Fruit fly (Drosophila melanogaster): ENCODE data around the gene CG14418.

CG14418 gene

dm6 chrX:2914091-2914490 is 30.6 kb upstream of the CG14418 start (continued):
- TF ChIP-seq CG1603 (tag; optimal IDR thresholded peaks at IDR 0.05) (peak; percentile 1), Fer1 (GFP tag; optimal IDR thresholded peaks at IDR 0.05) (peak; percentile 2), row (GFP tag; IDR thresholded peaks at IDR 0.05) (peak; percentile 52; the same call in 2 of the 3 replicates), Rfx (GFP tag; IDR thresholded peaks at IDR 0.05) (0 out of 2 replicates have a peak, but pooled peaks have one; percentile 30), slbo (GFP tag; IDR thresholded peaks at IDR 0.05) (peak; percentile 38; the same call in 1 of the 2 replicates), CG4328 (GFP tag; optimal IDR thresholded peaks at IDR 0.05) (no peak), Taf1 (GFP tag; IDR thresholded peaks at IDR 0.05) (no peak), Ets65A (GFP tag) (peak; percentile 62), Oaz (GFP tag; IDR thresholded peaks at IDR 0.05) (0 out of 2 replicates have a peak, but pooled peaks have one; percentile 13), CG1602 (GFP tag; optimal IDR thresholded peaks at IDR 0.05) (no peak), CG15269 (tag; optimal IDR thresholded peaks at IDR 0.05) (peak; percentile 13)

- TF ChIP-seq bsh (GFP tag; optimal IDR thresholded peaks at IDR 0.05) (peak in 1 of 2 experiments; percentile 21), Sox102F (GFP tag; optimal IDR thresholded peaks at IDR 0.05) (peak; percentile 29), Ptx1 (GFP tag; IDR thresholded peaks at IDR 0.05) (0 out of 2 replicates have a peak, but pooled peaks have one; percentile 22), amos (GFP tag; IDR thresholded peaks at IDR 0.05; ENCODE audit: partially characterized antibody) (no peak), lmd (GFP tag; IDR thresholded peaks at IDR 0.05) (peak; percentile 30; the same call in 1 of the 2 replicates), CG13424 (tag; optimal IDR thresholded peaks at IDR 0.05) (peak; percentile 10), pho (GFP tag; optimal IDR thresholded peaks at IDR 0.05) (no peak), Dll (GFP tag; IDR thresholded peaks at IDR 0.05; ENCODE audit: partially characterized antibody) (no peak), caup (GFP tag; optimal IDR thresholded peaks at IDR 0.05; ENCODE audit: severe bottlenecking) (peak; percentile 20), CG18476 (GFP tag; optimal IDR thresholded peaks at IDR 0.05) (peak; percentile 4), Blimp-1 (GFP tag; optimal IDR thresholded peaks at IDR 0.05) (peak; percentile 21), ewg (GFP tag; optimal IDR thresholded peaks at IDR 0.05) (peak; percentile 4), CG2712 (tag; optimal IDR thresholded peaks at IDR 0.05) (peak; percentile 13), fd96Cb (tag; optimal IDR thresholded peaks at IDR 0.05) (peak; percentile 8), CG7987 (GFP tag; optimal IDR thresholded peaks at IDR 0.05) (no peak), lab (GFP tag; optimal IDR thresholded peaks at IDR 0.05) (peak; percentile 48), ATbp (GFP tag; optimal IDR thresholded peaks at IDR 0.05) (peak; percentile 26), unpg (GFP tag; optimal IDR thresholded peaks at IDR 0.05) (peak; percentile 36), CG17359 (tag; optimal IDR thresholded peaks at IDR 0.05) (peak; percentile 7), seq (GFP tag; IDR thresholded peaks at IDR 0.05) (0 out of 2 replicates have a peak, but pooled peaks have one; percentile 12), abd-A (tag; optimal IDR thresholded peaks at IDR 0.05) (no peak), cg (GFP tag; optimal IDR thresholded peaks at IDR 0.05) (no peak), CG14441 (GFP tag; IDR thresholded peaks at IDR 0.05) (0 out of 2 replicates have a peak, but pooled peaks have one; percentile 39), Oaz (GFP tag; IDR thresholded peaks at IDR 0.05) (0 out of 2 replicates have a peak, but pooled peaks have one; percentile 6), lilli (GFP tag; optimal IDR thresholded peaks at IDR 0.05) (peak; percentile 5), CG6689 (GFP tag; IDR thresholded peaks at IDR 0.05) (0 out of 2 replicates have a peak, but pooled peaks have one; percentile 19), Hand (GFP tag; optimal IDR thresholded peaks at IDR 0.05) (peak; percentile 25), Rfx (GFP tag; IDR thresholded peaks at IDR 0.05) (0 out of 2 replicates have a peak, but pooled peaks have one; percentile 10), phol (tag; optimal IDR thresholded peaks at IDR 0.05) (peak; percentile 20), ci (GFP tag; IDR thresholded peaks at IDR 0.05) (0 out of 3 replicates have a peak, but pooled peaks have one; percentile 41), CG15269 (tag; optimal IDR thresholded peaks at IDR 0.05) (peak; percentile 15), CG12769 (tag; optimal IDR thresholded peaks at IDR 0.05) (peak; percentile 11), gem (tag; optimal IDR thresholded peaks at IDR 0.05) (peak; percentile 53), Hr51 (GFP tag; optimal IDR thresholded peaks at IDR 0.05) (peak in 1 of 2 experiments; percentile 17), CG31441 (GFP tag; IDR thresholded peaks at IDR 0.05) (no peak), vvl (GFP tag; IDR thresholded peaks at IDR 0.05) (0 out of 2 replicates have a peak, but pooled peaks have one; percentile 34), Dref (GFP tag; IDR thresholded peaks at IDR 0.05) (no peak), grau (tag; optimal IDR thresholded peaks at IDR 0.05) (peak; percentile 21), Med (GFP tag) (peak; percentile 29)
Measured at dm6 chrX:2912581-2912980, 29.1 kb upstream of the CG14418 start.
